Worm (Caenorhabditis elegans) whole organism, midembryonic: ENCODE results near the gene phf-5.

Source experiments
- T22C8.4 ChIP-seq: fragments of 200-800 bp; sonication (Bioruptor generic); IDR thresholded peaks from 2 replicates; pipeline ENCODE4 v1.3.6; 2022; ENCODE audit warnings: missing genetic modification characterization, missing compliant biosample characterization
- flt-1 ChIP-seq: fragments of 200-800 bp; sonication (Bioruptor generic); IDR thresholded peaks from 2 replicates; pipeline ENCODE4 v1.3.6; 2022; ENCODE audit warnings: missing genetic modification characterization, missing compliant biosample characterization
- klf-2 ChIP-seq: fragments of 200-800 bp; sonication (Bioruptor generic); conservative IDR thresholded peaks from 2 replicates; pipeline ENCODE4 v1.3.6; 2022; ENCODE audit warnings: missing genetic modification reagents, missing genetic modification characterization, missing compliant biosample characterization
- med-1 ChIP-seq: sonication (generic microtip); optimal IDR thresholded peaks from 2 replicates; lab custom pipeline; 2017; ENCODE audit warnings: missing genetic modification characterization, mild to moderate bottlenecking, missing compliant biosample characterization, antibody characterized with exemption, missing genetic modification reagents; ENCODE audit not compliant: insufficient read depth
- ref-1 ChIP-seq: fragments of 200-800 bp; sonication (Bioruptor generic); conservative IDR thresholded peaks from 2 replicates; pipeline ENCODE4 v1.3.6; 2022; ENCODE audit warnings: missing genetic modification reagents, missing genetic modification characterization, missing compliant biosample characterization
- ztf-23 ChIP-seq: fragments of 200-800 bp; sonication (Bioruptor generic); IDR thresholded peaks from 2 replicates; pipeline ENCODE4 v1.3.6; 2022; ENCODE audit warnings: missing genetic modification reagents, missing genetic modification characterization, missing compliant biosample characterization

- TF ChIP-seq ref-1 (GFP tag; lab: Robert Waterston, UW) (no peak), flt-1 (GFP tag; lab: Robert Waterston, UW) (no peak), T22C8.4 (no peak), klf-2 (GFP tag; lab: Robert Waterston, UW) (no peak), med-1 (GFP tag; lab: Kevin White, UChicago) (no peak), ztf-23 (GFP tag; lab: Robert Waterston, UW) (no peak)
Observed at ce11 chrIII:2329336-2329735, 14.0 kb upstream of the phf-5 start, which contains the start of gene Y54F10BM.12.
